Fruit fly (Drosophila melanogaster): ENCODE results near the gene CG13931.

DNA sequence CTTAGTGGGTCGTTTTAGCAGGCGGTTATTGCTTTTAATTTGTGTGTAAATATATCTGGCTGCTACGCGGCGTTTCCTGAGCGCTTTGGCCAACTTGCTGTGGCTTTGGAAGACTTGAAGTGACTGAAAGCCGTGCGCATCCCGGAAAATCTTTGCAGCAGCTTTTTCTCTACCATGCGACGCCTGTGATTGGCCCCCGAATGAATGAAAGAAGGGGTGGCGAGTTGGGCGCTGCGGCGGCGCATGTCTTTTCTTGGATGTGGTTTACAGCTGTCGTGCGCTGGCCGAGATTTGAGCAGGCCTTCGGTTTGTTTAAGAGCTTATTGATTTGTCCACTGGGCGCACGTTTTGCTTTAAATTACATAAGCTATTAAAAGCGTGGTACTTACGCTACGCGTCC is 38.7 kb downstream of the CG13931 start:
- TF ChIP-seq CG10348 (GFP tag; IDR thresholded peaks at IDR 0.05) (no peak), CG8301 (tag; optimal IDR thresholded peaks at IDR 0.05) (no peak), CG4496 (GFP tag; IDR thresholded peaks at IDR 0.05) (no peak), CG9948 (tag; optimal IDR thresholded peaks at IDR 0.05) (no peak)

All from whole organism, pupa.